Fruit fly (Drosophila melanogaster) whole organism, prepupa: ENCODE results near the gene CG5103.

ENCODE experiments used
- CG10631 ChIP-seq: fragments of 200-800 bp; sonication (Bioruptor generic); optimal IDR thresholded peaks from 2 replicates; lab custom pipeline; 2016; ENCODE audit warnings: missing biosample characterization, missing genetic modification characterization
- CG10669 ChIP-seq: fragments of 200-800 bp; sonication (Bioruptor generic); optimal IDR thresholded peaks from 3 replicates; lab custom pipeline; 2018; ENCODE audit warnings: missing biosample characterization, mild to moderate bottlenecking, missing genetic modification characterization, moderate library complexity
- CG11762 ChIP-seq: fragments of 200-800 bp; sonication (Bioruptor generic); optimal IDR thresholded peaks from 3 replicates; lab custom pipeline; 2016; ENCODE audit warnings: missing biosample characterization, missing genetic modification characterization; ENCODE audit not compliant: insufficient read depth
- CG15336 ChIP-seq: fragments of 200-800 bp; sonication (Bioruptor generic); IDR thresholded peaks from 2 replicates; pipeline ENCODE4 v1.3.6; 2022; ENCODE audit warnings: missing biosample characterization, missing genetic modification characterization
- CG3032 ChIP-seq: fragments of 200-800 bp; optimal IDR thresholded peaks from 2 replicates; lab custom pipeline; 2019; ENCODE audit warnings: missing biosample characterization, mild to moderate bottlenecking, missing genetic modification characterization, moderate library complexity
- CG32006 ChIP-seq: fragments of 200-800 bp; sonication (Bioruptor generic); optimal IDR thresholded peaks from 3 replicates; lab custom pipeline; 2017; ENCODE audit warnings: missing biosample characterization, mild to moderate bottlenecking, missing genetic modification characterization
- CG4318 ChIP-seq: fragments of 200-800 bp; sonication (Bioruptor generic); optimal IDR thresholded peaks from 3 replicates; lab custom pipeline; 2017; ENCODE audit warnings: missing biosample characterization, mild to moderate bottlenecking, missing genetic modification characterization
- CG6163 ChIP-seq: fragments of 200-800 bp; sonication (Bioruptor generic); IDR thresholded peaks from 3 replicates; pipeline ENCODE4 v1.3.6; 2022; ENCODE audit warnings: missing biosample characterization, missing genetic modification characterization
- CG6792 ChIP-seq: fragments of 200-800 bp; sonication (Bioruptor generic); optimal IDR thresholded peaks from 3 replicates; lab custom pipeline; 2016; ENCODE audit warnings: missing biosample characterization, missing genetic modification characterization
- CG6808 ChIP-seq: fragments of 200-800 bp; sonication (Bioruptor generic); optimal IDR thresholded peaks from 3 replicates; lab custom pipeline; 2017; ENCODE audit warnings: missing biosample characterization, missing genetic modification characterization, mild to moderate bottlenecking, moderate library complexity, missing genetic modification reagents
- CG6854 ChIP-seq: fragments of 200-800 bp; sonication (Bioruptor generic); optimal IDR thresholded peaks from 2 replicates; lab custom pipeline; 2017; ENCODE audit warnings: missing biosample characterization, mild to moderate bottlenecking, missing genetic modification characterization
- CG7368 ChIP-seq: fragments of 200-800 bp; sonication (Bioruptor generic); optimal IDR thresholded peaks from 3 replicates; lab custom pipeline; 2016; ENCODE audit warnings: missing biosample characterization, missing genetic modification characterization
- CG8119 ChIP-seq: fragments of 200-800 bp; sonication (Bioruptor generic); IDR thresholded peaks from 3 replicates; pipeline ENCODE4 v1.3.6; 2022; ENCODE audit warnings: missing biosample characterization, missing genetic modification characterization
- CG8319 ChIP-seq: fragments of 200-800 bp; sonication (Bioruptor generic); optimal IDR thresholded peaks from 3 replicates; lab custom pipeline; 2016; ENCODE audit warnings: missing biosample characterization, missing genetic modification characterization
- CG8632 ChIP-seq: fragments of 200-800 bp; sonication (Bioruptor generic); optimal IDR thresholded peaks from 3 replicates; lab custom pipeline; 2016; ENCODE audit warnings: missing biosample characterization, missing genetic modification characterization
- Eip75B ChIP-seq: fragments of 200-800 bp; sonication (Bioruptor generic); optimal IDR thresholded peaks from 3 replicates; lab custom pipeline; 2016; ENCODE audit warnings: missing biosample characterization, missing genetic modification characterization
- Eip78C ChIP-seq: fragments of 200-800 bp; sonication (Bioruptor generic); peaks from one replicate; lab custom pipeline; 2016; ENCODE audit warnings: missing biosample characterization, missing genetic modification characterization
- Eip93F ChIP-seq: fragments of 200-800 bp; sonication (Bioruptor generic); optimal IDR thresholded peaks from 2 replicates; lab custom pipeline; 2016; ENCODE audit warnings: missing biosample characterization, mild to moderate bottlenecking, missing genetic modification characterization
- Ets21C ChIP-seq: fragments of 200-800 bp; sonication (Bioruptor generic); optimal IDR thresholded peaks from 3 replicates; lab custom pipeline; 2016; ENCODE audit warnings: missing biosample characterization, missing genetic modification characterization
- Ets96B ChIP-seq: fragments of 200-800 bp; optimal IDR thresholded peaks from 2 replicates; lab custom pipeline; 2019; ENCODE audit warnings: missing biosample characterization, mild to moderate bottlenecking, missing genetic modification characterization, moderate library complexity
- Hr38 ChIP-seq: sonication (Bioruptor generic); optimal IDR thresholded peaks from 2 replicates; lab custom pipeline; 2016; ENCODE audit warnings: missing biosample characterization, missing genetic modification characterization
- Hr39 ChIP-seq: fragments of 200-800 bp; sonication (Bioruptor generic); optimal IDR thresholded peaks from 2 replicates; lab custom pipeline; 2016; ENCODE audit warnings: missing biosample characterization, missing genetic modification characterization
- Hr4 ChIP-seq: fragments of 200-800 bp; sonication (Bioruptor generic); optimal IDR thresholded peaks from 3 replicates; lab custom pipeline; 2016; ENCODE audit warnings: missing biosample characterization, missing genetic modification characterization
- Met ChIP-seq: fragments of 200-800 bp; sonication (Bioruptor generic); optimal IDR thresholded peaks from 3 replicates; lab custom pipeline; 2016; ENCODE audit warnings: missing biosample characterization, missing genetic modification characterization
- Smox ChIP-seq: fragments of 200-800 bp; sonication (Bioruptor generic); optimal IDR thresholded peaks from 3 replicates; lab custom pipeline; 2016; ENCODE audit warnings: missing biosample characterization, missing genetic modification characterization
- Sox102F ChIP-seq: fragments of 200-800 bp; sonication (Bioruptor generic); optimal IDR thresholded peaks from 2 replicates; lab custom pipeline; 2016; ENCODE audit warnings: missing biosample characterization, mild to moderate bottlenecking, missing genetic modification characterization
- achi ChIP-seq: fragments of 200-800 bp; sonication (Bioruptor generic); optimal IDR thresholded peaks from 3 replicates; lab custom pipeline; 2016; ENCODE audit warnings: missing biosample characterization, missing genetic modification characterization
- acj6 ChIP-seq: fragments of 200-800 bp; sonication (Bioruptor generic); optimal IDR thresholded peaks from 3 replicates; lab custom pipeline; 2016; ENCODE audit warnings: missing biosample characterization, missing genetic modification characterization
- cyc ChIP-seq: fragments of 200-800 bp; sonication (Bioruptor generic); optimal IDR thresholded peaks from 3 replicates; lab custom pipeline; 2016; ENCODE audit warnings: missing biosample characterization, missing genetic modification characterization
- eg ChIP-seq: fragments of 200-800 bp; sonication (Bioruptor generic); IDR thresholded peaks from 3 replicates; pipeline ENCODE4 v1.3.6; 2022; ENCODE audit warnings: missing biosample characterization, missing genetic modification characterization
- esn ChIP-seq: fragments of 200-800 bp; sonication (Bioruptor generic); optimal IDR thresholded peaks from 2 replicates; lab custom pipeline; 2016; ENCODE audit warnings: missing biosample characterization, mild to moderate bottlenecking, missing genetic modification characterization, moderate library complexity
- fd85E ChIP-seq: fragments of 200-800 bp; sonication (Bioruptor generic); optimal IDR thresholded peaks from 3 replicates; lab custom pipeline; 2016; ENCODE audit warnings: missing biosample characterization, missing genetic modification characterization
- spab ChIP-seq: fragments of 200-800 bp; sonication (Bioruptor generic); optimal IDR thresholded peaks from 2 replicates; lab custom pipeline; 2017; ENCODE audit warnings: missing biosample characterization, mild to moderate bottlenecking, missing genetic modification characterization, missing genetic modification reagents
- ss ChIP-seq, 2 experiments: fragments of 200-800 bp; sonication (Bioruptor generic); optimal IDR thresholded peaks; 2 replicates in 1 of 2; 3 replicates in 1 of 2; lab custom pipeline; 2017 to 2018; ENCODE audit warnings: mild to moderate bottlenecking in 2 of 2, missing biosample characterization in 2 of 2, missing genetic modification characterization in 2 of 2, moderate library complexity in 1 of 2
- svp ChIP-seq: fragments of 200-800 bp; sonication (Bioruptor generic); peaks from one replicate; lab custom pipeline; 2016; ENCODE audit warnings: missing biosample characterization, missing genetic modification characterization
- topi ChIP-seq: fragments of 200-800 bp; sonication (Bioruptor generic); optimal IDR thresholded peaks from 3 replicates; lab custom pipeline; 2016; ENCODE audit warnings: missing biosample characterization, missing genetic modification characterization
- vri ChIP-seq: fragments of 200-800 bp; sonication (Bioruptor generic); optimal IDR thresholded peaks from 3 replicates; lab custom pipeline; 2016; ENCODE audit warnings: missing biosample characterization, mild to moderate bottlenecking, missing genetic modification characterization

The CG5103 gene

DNA sequence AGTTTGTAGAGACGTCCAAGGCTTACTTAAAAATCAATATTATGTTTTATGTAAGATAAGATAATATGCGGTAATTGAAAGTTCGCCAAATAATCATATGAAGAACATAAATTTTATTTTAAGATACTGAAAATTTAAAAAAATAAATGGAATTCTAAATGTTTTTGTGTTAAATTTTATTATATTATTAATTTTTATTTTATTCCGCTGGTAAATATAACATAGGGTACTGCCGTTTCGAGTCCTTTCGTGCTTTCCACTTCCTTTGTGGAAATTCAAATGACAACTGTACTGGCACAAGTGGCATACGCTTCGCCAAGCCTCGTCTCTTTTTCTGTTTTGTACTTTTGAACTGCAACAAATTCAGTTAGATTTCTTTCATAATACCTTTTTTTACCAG lies 20.9 kb downstream of the CG5103 start:
- TF ChIP-seq CG6808 (GFP tag; lab: Kevin White, UChicago) (no peak), Eip78C (GFP tag; lab: Kevin White, UChicago) (peak; percentile 44), CG7368 (no peak), Ets21C (GFP tag; lab: Kevin White, UChicago) (no peak), CG11762 (GFP tag; lab: Kevin White, UChicago) (no peak)

dm6 chr3L:18272321-18273054 lies 21.6 kb downstream of the CG5103 start:
- TF ChIP-seq cyc (peak; percentile 6), Eip93F (GFP tag; lab: Kevin White, UChicago) (no peak), svp (GFP tag; lab: Kevin White, UChicago) (peak; percentile 67), CG3032 (tag; lab: Kevin White, UChicago) (peak; percentile 38), Smox (GFP tag; lab: Kevin White, UChicago) (peak; percentile 17), Hr4 (GFP tag; lab: Kevin White, UChicago) (no peak), CG4318 (GFP tag; lab: Kevin White, UChicago) (no peak), ss (GFP tag; optimal IDR thresholded peaks at IDR 0.05; lab: Kevin White, UChicago) (no peak), Ets96B (tag; lab: Kevin White, UChicago) (peak; percentile 40), topi (GFP tag; lab: Kevin White, UChicago) (peak; percentile 22), Eip78C (GFP tag; lab: Kevin White, UChicago) (peak; percentile 50), CG6808 (GFP tag; lab: Kevin White, UChicago) (peak; percentile 23), Eip75B (peak; percentile 6), CG10631 (GFP tag; lab: Kevin White, UChicago) (no peak), CG10669 (peak; percentile 7), CG6163 (GFP tag; lab: Robert Waterston, UW) (0 out of 3 replicates have a peak, but pooled peaks have one; percentile 28), Sox102F (GFP tag; lab: Kevin White, UChicago) (no peak), Met (GFP tag; lab: Kevin White, UChicago) (peak; percentile 31)

- peak; percentile 59 for TF ChIP-seq Eip78C (GFP tag; lab: Kevin White, UChicago)
- no peak for TF ChIP-seq vri (GFP tag; lab: Kevin White, UChicago)
- no peak for TF ChIP-seq Eip93F (GFP tag; lab: Kevin White, UChicago)
- peak; percentile 52 for TF ChIP-seq svp (GFP tag; lab: Kevin White, UChicago)
Observed at dm6 chr3L:18270895-18271294, 23.2 kb downstream of the CG5103 start.

- no peak for TF ChIP-seq Ets96B (tag; lab: Kevin White, UChicago)
- no peak for TF ChIP-seq fd85E (GFP tag; lab: Kevin White, UChicago)
- no peak for TF ChIP-seq CG6792 (GFP tag; lab: Kevin White, UChicago)
- TF ChIP-seq CG3032 (tag; lab: Kevin White, UChicago), result no peak
- no peak for TF ChIP-seq esn
- no peak for TF ChIP-seq Hr39 (GFP tag; lab: Kevin White, UChicago)
- no peak for TF ChIP-seq acj6 (GFP tag; lab: Kevin White, UChicago)
- TF ChIP-seq, all 60 proteins: peak for 0
Observed at dm6 chr3L:18268070-18268626, 25.9 kb downstream of the CG5103 start.

dm6 chr3L:18266462-18266861 lies 27.6 kb downstream of the CG5103 start:
- TF ChIP-seq CG8632 (GFP tag; lab: Kevin White, UChicago) (no peak), CG15336 (GFP tag; lab: Robert Waterston, UW) (no peak), esn (no peak), CG3032 (tag; lab: Kevin White, UChicago) (no peak), svp (GFP tag; lab: Kevin White, UChicago) (no peak), spab (GFP tag; lab: Kevin White, UChicago) (no peak), Hr38 (no peak), CG6854 (GFP tag; lab: Kevin White, UChicago) (no peak), Smox (GFP tag; lab: Kevin White, UChicago) (no peak), achi (GFP tag; lab: Kevin White, UChicago) (no peak), Sox102F (GFP tag; lab: Kevin White, UChicago) (no peak), fd85E (GFP tag; lab: Kevin White, UChicago) (no peak), CG8119 (GFP tag; lab: Robert Waterston, UW) (no peak), CG4318 (GFP tag; lab: Kevin White, UChicago) (no peak), eg (GFP tag; lab: Robert Waterston, UW) (no peak), CG10669 (no peak), CG32006 (GFP tag; lab: Kevin White, UChicago) (no peak), Eip78C (GFP tag; lab: Kevin White, UChicago) (no peak), Hr4 (GFP tag; lab: Kevin White, UChicago) (no peak), CG8319 (no peak)
